Fruit fly (Drosophila melanogaster): Measurements from ENCODE around the gene CG14857.

Gene CG14857

dm6 chr3R:14798626-14799258 is 2.8 kb upstream of the CG14857 start, which contains the start of gene CG14856 (continued):
- TF ChIP-seq salm (tag; optimal IDR thresholded peaks at IDR 0.05) (peak; percentile 38), CG6683 (GFP tag; optimal IDR thresholded peaks at IDR 0.05) (no peak), CG32532 (GFP tag; IDR thresholded peaks at IDR 0.05) (0 out of 2 replicates have a peak, but pooled peaks have one; percentile 23), CG3065 (GFP tag; optimal IDR thresholded peaks at IDR 0.05) (no peak), CG6175 (GFP tag; IDR thresholded peaks at IDR 0.05) (no peak), cad (GFP tag; optimal IDR thresholded peaks at IDR 0.05) (no peak), ci (GFP tag; IDR thresholded peaks at IDR 0.05) (peak; percentile 41; the same call in 1 of the 3 replicates), gcm2 (GFP tag; optimal IDR thresholded peaks at IDR 0.05) (no peak), ash1 (GFP tag; optimal IDR thresholded peaks at IDR 0.05) (no peak), sd (tag; optimal IDR thresholded peaks at IDR 0.05) (peak; percentile 40), scrt (GFP tag; optimal IDR thresholded peaks at IDR 0.05) (no peak), gfzf (GFP tag; optimal IDR thresholded peaks at IDR 0.05) (no peak), ase (GFP tag; IDR thresholded peaks at IDR 0.05) (no peak), CG4360 (GFP tag; IDR thresholded peaks at IDR 0.05) (no peak), hb (GFP tag; IDR thresholded peaks at IDR 0.05; ENCODE audit: partially characterized antibody) (no peak), CG6254 (GFP tag; optimal IDR thresholded peaks at IDR 0.05) (no peak), dpn (GFP tag; optimal IDR thresholded peaks at IDR 0.05) (no peak), H15 (GFP tag; IDR thresholded peaks at IDR 0.05) (no peak), ken (GFP tag; IDR thresholded peaks at IDR 0.05) (no peak), CG9437 (GFP tag; optimal IDR thresholded peaks at IDR 0.05) (no peak), yki (optimal IDR thresholded peaks at IDR 0.05) (no peak), CG13775 (GFP tag; optimal IDR thresholded peaks at IDR 0.05) (no peak), CG7786 (GFP tag; optimal IDR thresholded peaks at IDR 0.05) (no peak), bsh (GFP tag; optimal IDR thresholded peaks at IDR 0.05) (no peak), kni (GFP tag; optimal IDR thresholded peaks at IDR 0.05) (peak; percentile 14), ftz-f1 (GFP tag; optimal IDR thresholded peaks at IDR 0.05) (peak; percentile 74), shn (GFP tag; optimal IDR thresholded peaks at IDR 0.05) (no peak), lola (GFP tag; optimal IDR thresholded peaks at IDR 0.05) (no peak), NC2β (GFP tag; optimal IDR thresholded peaks at IDR 0.05) (no peak), CG3281 (GFP tag; optimal IDR thresholded peaks at IDR 0.05) (peak; percentile 9), CG8089 (GFP tag; optimal IDR thresholded peaks at IDR 0.05) (no peak), CG8290 (GFP tag; optimal IDR thresholded peaks at IDR 0.05) (no peak), CG8290 (tag; optimal IDR thresholded peaks at IDR 0.05) (peak in 1 of 2 experiments; percentile 52), fu2 (GFP tag; optimal IDR thresholded peaks at IDR 0.05) (no peak), tup (GFP tag; optimal IDR thresholded peaks at IDR 0.05) (no peak), CG15696 (tag; optimal IDR thresholded peaks at IDR 0.05) (no peak), fru (optimal IDR thresholded peaks at IDR 0.05) (no peak), lilli (GFP tag; optimal IDR thresholded peaks at IDR 0.05) (no peak), CG1233 (GFP tag; optimal IDR thresholded peaks at IDR 0.05) (no peak), ranshi (GFP tag; IDR thresholded peaks at IDR 0.05) (peak; percentile 21; the same call in 1 of the 2 replicates), nom (GFP tag; optimal IDR thresholded peaks at IDR 0.05) (no peak), pros (GFP tag; optimal IDR thresholded peaks at IDR 0.05) (no peak), CG5180 (GFP tag; optimal IDR thresholded peaks at IDR 0.05) (peak; percentile 34), run (tag; optimal IDR thresholded peaks at IDR 0.05) (no peak), hkb (optimal IDR thresholded peaks at IDR 0.05) (no peak), hkb (GFP tag; IDR thresholded peaks at IDR 0.05) (peak; percentile 40; the same call in 1 of the 2 replicates), CG18262 (tag; optimal IDR thresholded peaks at IDR 0.05) (no peak), odd (GFP tag; optimal IDR thresholded peaks at IDR 0.05) (peak; percentile 5), nerfin-2 (GFP tag; IDR thresholded peaks at IDR 0.05; ENCODE audit: partially characterized antibody) (no peak), sr (GFP tag; IDR thresholded peaks at IDR 0.05) (peak; percentile 54; the same call in 1 of the 3 replicates), Jarid2 (GFP tag; optimal IDR thresholded peaks at IDR 0.05) (peak; percentile 77)

Data from whole organism, embryonic.